Worm (Caenorhabditis elegans): Measurements from ENCODE around the gene nhr-199.

nhr-199 gene

DNA sequence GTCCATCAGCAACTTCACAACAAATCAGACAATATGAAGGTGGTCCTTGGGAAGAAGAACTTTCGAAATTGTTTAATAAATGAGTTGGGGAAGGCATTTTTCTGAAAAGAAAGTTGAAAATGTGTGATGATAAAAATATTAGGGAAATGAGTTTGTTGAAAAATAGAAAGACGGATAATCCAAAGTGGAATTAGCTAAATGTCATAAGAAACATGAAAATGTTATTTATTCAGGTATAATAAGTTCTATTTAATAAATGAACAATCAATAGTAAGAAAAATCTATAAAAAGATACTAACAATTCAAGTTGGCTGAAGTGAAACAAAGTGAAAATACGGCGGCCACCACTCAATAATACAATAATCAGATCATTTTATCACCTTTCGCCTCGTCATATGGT, 2.6 kb upstream of the nhr-199 start, which contains the start of gene nhr-53:
Gene nhr-53 (minus strand): TSS at position 101 of the 400 bp plus-strand sequence.
- no peak for TF ChIP-seq fos-1 (tag; optimal IDR thresholded peaks at IDR 0.05)
- TF ChIP-seq eor-1 (tag; optimal IDR thresholded peaks at IDR 0.05), result no peak
- TF ChIP-seq tbx-2 (tag; optimal IDR thresholded peaks at IDR 0.05), result no peak
- TF ChIP-seq ceh-16 (tag; optimal IDR thresholded peaks at IDR 0.05), result no peak
- TF ChIP-seq jun-1 (tag; optimal IDR thresholded peaks at IDR 0.05), result no peak
- TF ChIP-seq daf-12 (tag; optimal IDR thresholded peaks at IDR 0.05), result no peak
- no peak for TF ChIP-seq aly-2 (tag; optimal IDR thresholded peaks at IDR 0.05)
- TF ChIP-seq nhr-11 (tag; optimal IDR thresholded peaks at IDR 0.05), result no peak
- TF ChIP-seq sea-2 (GFP tag; optimal IDR thresholded peaks at IDR 0.05), result no peak
- no peak for TF ChIP-seq pha-4 (tag; optimal IDR thresholded peaks at IDR 0.05)
- no peak for TF ChIP-seq lin-39 (tag; optimal IDR thresholded peaks at IDR 0.05)
- TF ChIP-seq nhr-23 (tag; optimal IDR thresholded peaks at IDR 0.05), result no peak
- TF ChIP-seq elt-3 (tag; optimal IDR thresholded peaks at IDR 0.05), result no peak
- no peak for TF ChIP-seq lin-15B (tag; optimal IDR thresholded peaks at IDR 0.05)
- TF ChIP-seq nhr-77 (tag; optimal IDR thresholded peaks at IDR 0.05), result no peak
- no peak for TF ChIP-seq nhr-25 (tag; optimal IDR thresholded peaks at IDR 0.05)
- TF ChIP-seq mdl-1 (tag; optimal IDR thresholded peaks at IDR 0.05), result no peak
- no peak for TF ChIP-seq nhr-67 (tag; optimal IDR thresholded peaks at IDR 0.05)
- no peak for TF ChIP-seq egl-27 (tag; optimal IDR thresholded peaks at IDR 0.05)

DNA sequence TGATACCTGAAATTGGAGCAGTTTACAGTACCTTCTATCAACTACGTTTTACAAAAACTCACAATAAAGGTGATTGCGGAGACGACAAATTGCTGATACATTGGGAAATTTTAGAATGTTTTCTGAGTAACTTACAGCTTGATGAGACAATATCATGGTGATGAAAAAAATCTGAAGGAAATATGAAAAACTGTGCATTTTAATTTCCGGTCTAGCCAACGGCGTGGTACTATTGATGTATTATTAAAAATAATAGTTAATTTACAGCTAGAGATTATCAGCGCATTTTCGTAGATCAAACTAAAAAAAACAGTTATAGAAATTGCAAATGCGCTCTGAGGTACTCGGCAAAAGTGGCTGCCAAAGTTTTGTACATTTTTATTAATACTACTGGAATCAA, 1.6 kb downstream of the nhr-199 start, which contains the start of gene srx-29:
Gene srx-29 (minus strand): TSS at position 101 of the 400 bp plus-strand sequence.
- TF ChIP-seq nhr-28 (tag; optimal IDR thresholded peaks at IDR 0.05), result no peak
- TF ChIP-seq elt-2 (tag; optimal IDR thresholded peaks at IDR 0.05), result no peak
- no peak for TF ChIP-seq ceh-82 (tag; optimal IDR thresholded peaks at IDR 0.05)
- no peak for TF ChIP-seq unc-62 (GFP tag; optimal IDR thresholded peaks at IDR 0.05)
- no peak for TF ChIP-seq nfya-1 (tag; optimal IDR thresholded peaks at IDR 0.05; ENCODE audit: insufficient read depth)
- no peak for TF ChIP-seq fkh-2 (tag; optimal IDR thresholded peaks at IDR 0.05)
- TF ChIP-seq snpc-4 (tag; optimal IDR thresholded peaks at IDR 0.05), result no peak
- no peak for TF ChIP-seq nhr-67 (tag; optimal IDR thresholded peaks at IDR 0.05)
- no peak for TF ChIP-seq ZK546.5 (tag; optimal IDR thresholded peaks at IDR 0.05)
- TF ChIP-seq pqm-1 (tag; optimal IDR thresholded peaks at IDR 0.05), result no peak
- TF ChIP-seq sea-2 (GFP tag; optimal IDR thresholded peaks at IDR 0.05), result no peak
- no peak for TF ChIP-seq nhr-11 (tag; optimal IDR thresholded peaks at IDR 0.05)
- TF ChIP-seq aly-2 (tag; optimal IDR thresholded peaks at IDR 0.05), result no peak
- TF ChIP-seq unc-39 (tag; optimal IDR thresholded peaks at IDR 0.05), result no peak
- TF ChIP-seq ama-1 (optimal IDR thresholded peaks at IDR 0.05), result no peak
- TF ChIP-seq mml-1 (tag; optimal IDR thresholded peaks at IDR 0.05), result no peak
- TF ChIP-seq nhr-77 (tag; optimal IDR thresholded peaks at IDR 0.05), result no peak

DNA sequence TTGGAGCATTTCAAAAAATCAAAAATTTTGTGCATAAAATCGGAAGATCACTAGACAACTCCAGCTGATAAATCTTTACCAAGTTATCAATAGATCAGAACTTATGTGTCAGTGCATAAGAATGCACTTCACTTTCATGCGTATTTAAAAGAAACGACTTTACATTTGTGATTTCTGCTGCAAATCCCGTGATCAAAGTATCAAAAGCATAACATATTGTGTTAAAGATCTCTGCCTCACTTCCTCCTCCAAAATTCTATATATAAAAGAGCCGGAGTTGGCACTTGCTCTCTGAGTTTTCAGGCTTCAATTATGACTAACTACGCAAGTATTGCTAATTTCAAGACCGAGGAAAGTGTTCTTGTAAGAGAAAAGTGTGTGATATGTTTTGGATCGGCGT, 6.0 kb downstream of the nhr-199 start, which contains the start of gene nhr-198:
Gene nhr-198 (plus strand): TSS at position 313 of the 400 bp plus-strand sequence.
- no peak for TF ChIP-seq fkh-2 (tag; optimal IDR thresholded peaks at IDR 0.05)

DNA sequence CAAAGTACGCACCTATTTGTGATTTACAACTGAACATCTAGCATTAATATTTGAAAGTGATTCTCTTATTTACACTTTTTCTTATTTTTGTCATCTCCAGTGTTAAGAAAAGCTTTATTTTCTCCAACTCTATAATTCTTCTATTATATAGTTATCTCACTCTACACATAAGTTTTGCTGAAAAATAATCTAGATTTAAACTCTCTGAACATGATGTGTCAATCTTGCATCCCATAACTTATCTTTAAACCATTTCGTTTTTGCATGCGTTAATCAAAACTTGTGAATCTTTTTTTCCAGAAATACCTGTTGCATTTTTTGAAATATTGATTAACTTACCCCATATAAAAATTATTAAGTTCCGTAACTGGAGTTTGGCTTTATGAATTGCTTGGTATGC, 9.7 kb downstream of the nhr-199 start, which contains the start of gene nhr-268:
Gene nhr-268 (plus strand): TSS at position 301 of the 400 bp plus-strand sequence.
- TF ChIP-seq lin-39 (tag; optimal IDR thresholded peaks at IDR 0.05), result no peak
- no peak for TF ChIP-seq ztf-11 (tag; optimal IDR thresholded peaks at IDR 0.05)
- no peak for TF ChIP-seq fkh-2 (tag; optimal IDR thresholded peaks at IDR 0.05)
- no peak for TF ChIP-seq snpc-4 (tag; optimal IDR thresholded peaks at IDR 0.05)
- no peak for TF ChIP-seq aly-2 (tag; optimal IDR thresholded peaks at IDR 0.05)
- TF ChIP-seq egl-5 (tag; optimal IDR thresholded peaks at IDR 0.05), result no peak
- TF ChIP-seq nhr-25 (tag; optimal IDR thresholded peaks at IDR 0.05), result no peak

DNA sequence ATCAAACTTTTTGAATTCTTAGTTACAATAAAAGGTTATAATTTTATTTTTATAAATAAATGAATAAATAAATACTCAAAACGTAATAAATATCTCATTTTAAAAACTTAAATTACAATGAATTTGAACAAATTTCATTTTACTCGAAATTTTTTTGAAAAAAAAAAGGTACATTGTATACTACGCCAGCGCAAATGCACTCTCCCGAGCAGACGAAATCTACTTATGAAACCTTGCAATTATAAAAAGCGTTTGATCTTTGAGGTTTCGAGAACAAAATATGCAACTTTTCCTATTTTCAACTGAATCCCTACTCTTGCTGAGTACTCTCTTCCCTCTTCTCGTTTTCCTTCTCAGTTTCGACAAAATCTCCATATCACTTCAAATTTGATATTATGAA, 12.0 kb downstream of the nhr-199 start, which contains the start of gene nhr-197:
Gene nhr-197 (plus strand): TSS at position 301 of the 400 bp plus-strand sequence.
- TF ChIP-seq unc-39 (tag; optimal IDR thresholded peaks at IDR 0.05) (no peak), fkh-2 (tag; optimal IDR thresholded peaks at IDR 0.05) (no peak), nhr-23 (tag; optimal IDR thresholded peaks at IDR 0.05) (no peak), hmg-11 (tag; optimal IDR thresholded peaks at IDR 0.05) (no peak), nhr-67 (tag; optimal IDR thresholded peaks at IDR 0.05) (no peak), nhr-43 (tag; optimal IDR thresholded peaks at IDR 0.05; ENCODE audit: poor library complexity, severe bottlenecking) (no peak), nfya-1 (tag; optimal IDR thresholded peaks at IDR 0.05; ENCODE audit: insufficient read depth) (no peak), nhr-237 (tag; optimal IDR thresholded peaks at IDR 0.05) (no peak), ztf-4 (tag; optimal IDR thresholded peaks at IDR 0.05) (no peak), nhr-11 (tag; optimal IDR thresholded peaks at IDR 0.05) (no peak), fkh-10 (GFP tag; optimal IDR thresholded peaks at IDR 0.05) (no peak), nhr-25 (tag; optimal IDR thresholded peaks at IDR 0.05) (no peak), zag-1 (tag; optimal IDR thresholded peaks at IDR 0.05) (no peak)
